Fruit fly (Drosophila melanogaster): ENCODE measurements around the gene ng1.
"Not testable (repeated sequence)": the region's sequence is repeated elsewhere in the genome, so short reads cannot be mapped to it uniquely, and the experiment has no call there.

Gene ng1

DNA sequence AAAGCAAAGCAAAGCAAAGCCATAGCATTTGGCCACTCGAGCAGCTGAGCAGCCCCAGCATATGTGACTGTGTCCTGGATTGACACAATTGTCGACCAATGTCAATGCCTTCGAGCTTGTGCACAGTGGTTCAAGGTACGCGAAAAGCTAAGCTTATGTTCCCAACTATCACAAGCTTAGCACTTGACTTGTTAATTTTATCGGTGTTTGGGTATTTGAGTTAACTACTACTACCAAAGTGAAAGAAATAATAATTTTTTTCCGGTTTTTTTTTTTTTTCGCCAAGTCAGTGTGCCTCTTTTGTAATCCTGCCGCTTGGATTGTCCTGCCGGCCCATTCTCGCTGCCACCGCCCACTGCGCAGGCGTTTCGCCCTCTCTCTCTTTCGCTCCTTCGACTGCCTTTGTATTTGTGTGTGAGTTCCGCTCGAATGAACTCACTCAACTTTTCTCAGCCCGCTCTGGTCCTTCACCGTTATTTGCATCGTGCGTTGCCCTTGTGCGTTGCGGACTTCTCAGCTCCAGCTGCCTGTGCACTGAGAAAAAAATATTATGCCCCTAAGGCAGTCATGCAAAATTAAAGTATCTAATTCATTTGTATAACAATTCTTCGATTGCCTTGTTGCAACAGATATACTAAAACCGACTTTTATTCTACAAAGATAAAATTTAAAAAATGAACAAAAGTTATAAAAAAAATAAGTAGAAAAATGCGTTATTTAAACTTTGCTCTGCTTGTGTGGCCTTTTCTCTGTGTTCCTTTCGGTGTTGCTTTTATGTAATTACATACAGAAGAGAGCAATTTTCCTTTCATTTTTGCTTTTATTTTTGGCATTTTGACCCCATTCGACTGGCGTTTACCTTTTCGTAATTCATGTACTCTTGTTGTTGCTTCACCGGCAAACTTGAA, 36.1 kb upstream of the ng1 start (continued):
- TF ChIP-seq CG1647 (GFP tag; optimal IDR thresholded peaks at IDR 0.05) (peak; percentile 51), org-1 (GFP tag; optimal IDR thresholded peaks at IDR 0.05) (peak; percentile 40), CG33557 (GFP tag; optimal IDR thresholded peaks at IDR 0.05) (no peak), vvl (GFP tag; IDR thresholded peaks at IDR 0.05) (no peak; the same call in 1 of the 2 replicates), onecut (GFP tag; IDR thresholded peaks at IDR 0.05) (peak; percentile 79), fu2 (GFP tag; optimal IDR thresholded peaks at IDR 0.05) (peak; percentile 7)

DNA sequence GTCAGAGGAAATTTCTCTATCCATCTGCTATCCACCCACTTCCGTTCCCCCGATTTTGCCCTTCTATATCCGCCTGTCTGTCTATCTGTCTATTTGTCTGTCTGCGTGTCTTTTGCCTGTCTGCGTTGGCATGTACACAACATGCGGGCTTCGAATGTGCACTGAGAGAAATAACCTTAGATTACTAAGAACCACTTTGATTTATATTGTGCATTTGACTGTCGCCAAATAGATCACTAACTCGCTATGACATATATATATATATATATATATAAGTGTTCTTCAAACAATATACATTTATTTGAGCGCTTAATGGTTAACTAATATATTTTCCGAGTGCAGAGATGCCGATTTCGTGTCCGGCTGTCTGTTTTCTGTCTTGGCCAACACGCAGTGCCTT, 8.5 kb upstream of the ng1 start:
- peak; percentile 8 for TF ChIP-seq dmrt99B (tag; optimal IDR thresholded peaks at IDR 0.05)
- TF ChIP-seq CG7839 (tag; optimal IDR thresholded peaks at IDR 0.05) = peak; percentile 9
- TF ChIP-seq CG2678 (tag; optimal IDR thresholded peaks at IDR 0.05) = peak; percentile 38
- TF ChIP-seq Meics (GFP tag; optimal IDR thresholded peaks at IDR 0.05) = peak; percentile 28
- no peak for TF ChIP-seq CG17328 (GFP tag; IDR thresholded peaks at IDR 0.05)
- TF ChIP-seq hbn (GFP tag; IDR thresholded peaks at IDR 0.05; ENCODE audit: partially characterized antibody) = no peak
- peak; percentile 32 for TF ChIP-seq Fer1 (GFP tag; optimal IDR thresholded peaks at IDR 0.05)
- peak; percentile 26 for TF ChIP-seq CG3281 (GFP tag; optimal IDR thresholded peaks at IDR 0.05)
- TF ChIP-seq lab (GFP tag; optimal IDR thresholded peaks at IDR 0.05) = peak; percentile 64
- TF ChIP-seq tin (GFP tag; optimal IDR thresholded peaks at IDR 0.05) = no peak
- no peak for TF ChIP-seq Sox100B (GFP tag; optimal IDR thresholded peaks at IDR 0.05)
- peak; percentile 20 for TF ChIP-seq CG11504 (tag; optimal IDR thresholded peaks at IDR 0.05)
- no peak for TF ChIP-seq pzg (GFP tag; optimal IDR thresholded peaks at IDR 0.05)
- no peak for TF ChIP-seq CG3995 (GFP tag; optimal IDR thresholded peaks at IDR 0.05)
- TF ChIP-seq CG1602 (GFP tag; optimal IDR thresholded peaks at IDR 0.05) = no peak
- no peak for TF ChIP-seq CG8478 (optimal IDR thresholded peaks at IDR 0.05)
- TF ChIP-seq CG9727 (GFP tag; optimal IDR thresholded peaks at IDR 0.05) = no peak
- peak; percentile 59 for TF ChIP-seq CG18599 (GFP tag; optimal IDR thresholded peaks at IDR 0.05)
- no peak for TF ChIP-seq dpn (GFP tag; optimal IDR thresholded peaks at IDR 0.05)
- peak; percentile 3 for TF ChIP-seq grau (tag; optimal IDR thresholded peaks at IDR 0.05)
- TF ChIP-seq CG13624 (GFP tag; optimal IDR thresholded peaks at IDR 0.05) = no peak

dm6 chrX:3236586-3236985, 5.6 kb upstream of the ng1 start, which contains the start of gene CG14265:
CG14265 (minus strand) TSS chrX:3236686.
- TF ChIP-seq odd (GFP tag; optimal IDR thresholded peaks at IDR 0.05) = no peak
- peak; percentile 12 for TF ChIP-seq CG3281 (GFP tag; optimal IDR thresholded peaks at IDR 0.05)

DNA sequence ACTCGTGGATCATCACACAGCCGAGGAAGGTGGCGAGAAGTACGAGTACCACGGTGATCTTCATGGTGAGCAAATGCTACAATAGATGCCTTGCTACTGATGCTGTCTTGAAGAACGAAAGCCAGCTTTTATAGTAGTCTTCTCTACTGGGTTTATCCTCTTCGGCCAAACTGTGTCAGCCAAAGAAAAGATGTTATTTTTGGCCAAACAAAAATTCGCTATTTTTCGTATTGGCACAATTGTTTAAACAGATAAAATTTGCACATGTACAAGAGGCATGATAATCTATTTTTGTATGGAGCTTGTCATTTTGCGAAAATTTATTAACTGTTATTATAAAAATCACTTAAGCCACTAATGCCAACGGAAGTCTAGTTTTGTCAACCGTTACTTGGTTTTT, 1.7 kb upstream of the ng1 start, which contains the start of gene ng2:
Gene ng2, minus strand, starts transcription at position 101 of the 400 bp plus-strand sequence.
- TF ChIP-seq kni, YL-1, lola (GFP tag; optimal IDR thresholded peaks at IDR 0.05): not testable (repeated sequence)

dm6 chrX:3244120-3244519, 1.9 kb downstream of the ng1 start, which contains the start of gene ng4:
ng4 (minus strand) TSS chrX:3244220.
- no peak for TF ChIP-seq CG4328 (GFP tag; optimal IDR thresholded peaks at IDR 0.05)
- TF ChIP-seq ap (GFP tag; IDR thresholded peaks at IDR 0.05) = no peak
- no peak for TF ChIP-seq Bgb (GFP tag; IDR thresholded peaks at IDR 0.05; ENCODE audit: partially characterized antibody)
- TF ChIP-seq CG43689 (GFP tag; IDR thresholded peaks at IDR 0.05) = no peak
- TF ChIP-seq CkIIα-i1 (GFP tag; IDR thresholded peaks at IDR 0.05) = no peak
- no peak for TF ChIP-seq CG6654 (GFP tag; optimal IDR thresholded peaks at IDR 0.05)

Measured in whole organism, embryonic.